Fruit fly (Drosophila melanogaster) whole organism, pupa: Measurements from ENCODE around the gene Afg3l2.
A peak's percentile ranks its signal among the peaks of the same experiment; 100 is the strongest.

Experiments used
- CG10348 ChIP-seq: fragments of 200-800 bp; sonication (Bioruptor generic); IDR thresholded peaks from 2 replicates; pipeline ENCODE4 v1.3.6; 2022; ENCODE audit warnings: missing biosample characterization, missing genetic modification characterization
- CG12605 ChIP-seq: fragments of 200-800 bp; sonication (Bioruptor generic); IDR thresholded peaks from 2 replicates; pipeline ENCODE4 v1.3.6; 2022; ENCODE audit warnings: missing biosample characterization, missing genetic modification characterization
- CG13204 ChIP-seq: fragments of 200-800 bp; sonication (Bioruptor generic); optimal IDR thresholded peaks from 2 replicates; lab custom pipeline; 2018; ENCODE audit warnings: missing biosample characterization, mild to moderate bottlenecking, missing genetic modification characterization, moderate library complexity
- CG14655 ChIP-seq: fragments of 200-800 bp; sonication (Bioruptor generic); optimal IDR thresholded peaks from 3 replicates; lab custom pipeline; 2017; ENCODE audit warnings: mild to moderate bottlenecking, missing biosample characterization, missing genetic modification reagents, missing genetic modification characterization
- CG15710 ChIP-seq: fragments of 200-800 bp; sonication (Bioruptor generic); optimal IDR thresholded peaks from 2 replicates; lab custom pipeline; 2018; ENCODE audit warnings: missing biosample characterization, mild to moderate bottlenecking, missing genetic modification characterization, moderate library complexity
- CG17806 ChIP-seq: fragments of 200-800 bp; sonication (Bioruptor generic); optimal IDR thresholded peaks from 2 replicates; lab custom pipeline; 2018; ENCODE audit warnings: missing biosample characterization, mild to moderate bottlenecking, missing genetic modification characterization, moderate library complexity
- CG32121 ChIP-seq: fragments of 200-800 bp; sonication (Bioruptor generic); IDR thresholded peaks from 2 replicates; pipeline ENCODE4 v1.3.6; 2022; ENCODE audit warnings: missing biosample characterization, missing genetic modification characterization
- CG34367 ChIP-seq: fragments of 200-800 bp; sonication (Bioruptor generic); optimal IDR thresholded peaks from 2 replicates; lab custom pipeline; 2018; ENCODE audit warnings: missing biosample characterization, mild to moderate bottlenecking, missing genetic modification characterization
- CG4496 ChIP-seq: fragments of 200-800 bp; sonication (Bioruptor generic); IDR thresholded peaks from 3 replicates; pipeline ENCODE4 v1.3.6; 2022; ENCODE audit warnings: missing biosample characterization, missing genetic modification characterization
- CG8159 ChIP-seq: fragments of 200-800 bp; sonication (Bioruptor generic); optimal IDR thresholded peaks from 3 replicates; lab custom pipeline; 2018; ENCODE audit warnings: missing biosample characterization, mild to moderate bottlenecking, missing genetic modification characterization, moderate library complexity
- CG8301 ChIP-seq: fragments of 200-800 bp; sonication (Bioruptor generic); optimal IDR thresholded peaks from 2 replicates; lab custom pipeline; 2018; ENCODE audit warnings: missing biosample characterization, mild to moderate bottlenecking, missing genetic modification characterization
- CG9948 ChIP-seq: fragments of 200-800 bp; sonication (Bioruptor generic); optimal IDR thresholded peaks from 2 replicates; lab custom pipeline; 2018; ENCODE audit warnings: missing biosample characterization, mild to moderate bottlenecking, missing genetic modification characterization, moderate library complexity
- D1 ChIP-seq: fragments of 200-800 bp; sonication (Bioruptor generic); optimal IDR thresholded peaks from 2 replicates; lab custom pipeline; 2018; ENCODE audit warnings: missing biosample characterization, mild to moderate bottlenecking, missing genetic modification characterization, moderate library complexity
- EcR ChIP-seq: fragments of 200-800 bp; sonication (Bioruptor generic); optimal IDR thresholded peaks from 3 replicates; lab custom pipeline; 2019; ENCODE audit warnings: missing biosample characterization, missing genetic modification characterization, mild to moderate bottlenecking, moderate library complexity, missing genetic modification reagents
- Ets98B ChIP-seq: fragments of 200-800 bp; sonication (Bioruptor generic); IDR thresholded peaks from 2 replicates; pipeline ENCODE4 v1.3.6; 2022; ENCODE audit warnings: missing biosample characterization, missing genetic modification characterization
- Pif1A ChIP-seq: fragments of 200-800 bp; sonication (Bioruptor generic); optimal IDR thresholded peaks from 3 replicates; lab custom pipeline; 2016; ENCODE audit warnings: missing biosample characterization, missing genetic modification characterization
- Pif1B ChIP-seq: fragments of 200-800 bp; sonication (Bioruptor generic); optimal IDR thresholded peaks from 3 replicates; lab custom pipeline; 2016; ENCODE audit warnings: missing biosample characterization, missing genetic modification characterization
- Snoo ChIP-seq: fragments of 200-800 bp; sonication (Bioruptor generic); optimal IDR thresholded peaks from 3 replicates; lab custom pipeline; 2017; ENCODE audit warnings: missing biosample characterization, mild to moderate bottlenecking, missing genetic modification characterization, inconsistent platforms
- fd96Ca ChIP-seq: fragments of 200-800 bp; sonication (Bioruptor generic); IDR thresholded peaks from 3 replicates; pipeline ENCODE4 v1.3.6; 2022; ENCODE audit warnings: missing biosample characterization, missing genetic modification characterization
- gl ChIP-seq: fragments of 200-800 bp; sonication (Bioruptor generic); optimal IDR thresholded peaks from 2 replicates; lab custom pipeline; 2018; ENCODE audit warnings: missing biosample characterization, mild to moderate bottlenecking, missing genetic modification characterization
- rn ChIP-seq: fragments of 200-800 bp; sonication (Bioruptor generic); IDR thresholded peaks from 2 replicates; pipeline ENCODE4 v1.3.6; 2022; ENCODE audit warnings: missing biosample characterization, missing genetic modification characterization

Gene Afg3l2

dm6 chr3L:17242078-17242613 is at the start of gene Afg3l2:
Afg3l2 (minus strand) TSS chr3L:17242128.
- TF ChIP-seq EcR (GFP tag; lab: Kevin White, UChicago) (no peak), fd96Ca (GFP tag; lab: Robert Waterston, UW) (peak; percentile 72), Pif1B (peak; percentile 55), Ets98B (GFP tag; lab: Robert Waterston, UW) (peak; percentile 78), CG8159 (tag; lab: Kevin White, UChicago) (peak; percentile 79), CG12605 (peak; percentile 33; the same call in 1 of the 2 replicates), Pif1A (peak; percentile 65), CG4496 (peak; percentile 85), Snoo (tag; lab: Kevin White, UChicago) (no peak), CG13204 (GFP tag; lab: Kevin White, UChicago) (no peak), CG9948 (tag; lab: Kevin White, UChicago) (peak; percentile 47), CG10348 (GFP tag; lab: Robert Waterston, UW) (no peak), rn (GFP tag; lab: Robert Waterston, UW) (peak; percentile 33; the same call in 1 of the 2 replicates), CG14655 (GFP tag; lab: Kevin White, UChicago) (peak; percentile 66), CG15710 (tag; lab: Kevin White, UChicago) (peak; percentile 47), CG32121 (no peak), gl (tag; lab: Kevin White, UChicago) (no peak), D1 (peak; percentile 35), CG17806 (no peak), CG34367 (tag; lab: Kevin White, UChicago) (no peak), CG8301 (tag; lab: Kevin White, UChicago) (peak; percentile 77)

- no peak for TF ChIP-seq CG14655 (GFP tag; lab: Kevin White, UChicago)
- TF ChIP-seq Ets98B (GFP tag; lab: Robert Waterston, UW) = no peak
- no peak for TF ChIP-seq gl (tag; lab: Kevin White, UChicago)
- no peak for TF ChIP-seq EcR (GFP tag; lab: Kevin White, UChicago)
- no peak for TF ChIP-seq Pif1A
- TF ChIP-seq CG10348 (GFP tag; lab: Robert Waterston, UW) = no peak
- TF ChIP-seq fd96Ca (GFP tag; lab: Robert Waterston, UW) = no peak
- TF ChIP-seq CG9948 (tag; lab: Kevin White, UChicago) = no peak
- no peak for TF ChIP-seq D1
- TF ChIP-seq CG13204 (GFP tag; lab: Kevin White, UChicago) = no peak
- no peak for TF ChIP-seq CG12605
- no peak for TF ChIP-seq CG34367 (tag; lab: Kevin White, UChicago)
- no peak for TF ChIP-seq CG8159 (tag; lab: Kevin White, UChicago)
- no peak for TF ChIP-seq rn (GFP tag; lab: Robert Waterston, UW)
- TF ChIP-seq CG17806 = no peak
- no peak for TF ChIP-seq CG32121
- no peak for TF ChIP-seq Snoo (tag; lab: Kevin White, UChicago)
- no peak for TF ChIP-seq CG15710 (tag; lab: Kevin White, UChicago)
- TF ChIP-seq CG8301 (tag; lab: Kevin White, UChicago) = no peak
These were observed 27.5 kb upstream of the Afg3l2 start for dm6 chr3L:17269463-17269862.

dm6 chr3L:17264116-17264515 is 22.2 kb upstream of the Afg3l2 start, which contains the start of gene CG13723:
CG13723 (plus strand) TSS chr3L:17264416.
- no peak for TF ChIP-seq CG13204 (GFP tag; lab: Kevin White, UChicago)
- TF ChIP-seq CG15710 (tag; lab: Kevin White, UChicago) = no peak
- TF ChIP-seq CG12605 = no peak
- no peak for TF ChIP-seq rn (GFP tag; lab: Robert Waterston, UW)
- no peak for TF ChIP-seq CG4496

dm6 chr3L:17257199-17257598 is 15.3 kb upstream of the Afg3l2 start:
- TF ChIP-seq CG14655 (GFP tag; lab: Kevin White, UChicago) (peak; percentile 11), CG15710 (tag; lab: Kevin White, UChicago) (peak; percentile 43), Snoo (tag; lab: Kevin White, UChicago) (no peak), CG10348 (GFP tag; lab: Robert Waterston, UW) (no peak), D1 (no peak), Pif1B (no peak), CG8301 (tag; lab: Kevin White, UChicago) (peak; percentile 1), gl (tag; lab: Kevin White, UChicago) (no peak), CG8159 (tag; lab: Kevin White, UChicago) (peak; percentile 55), Pif1A (peak; percentile 0), CG17806 (no peak), CG13204 (GFP tag; lab: Kevin White, UChicago) (no peak), CG12605 (no peak), CG9948 (tag; lab: Kevin White, UChicago) (peak; percentile 26), EcR (GFP tag; lab: Kevin White, UChicago) (no peak)

dm6 chr3L:17253887-17254581 is 12.1 kb upstream of the Afg3l2 start, which contains the start of gene CG6497:
CG6497 (minus strand) TSS chr3L:17253937.
- TF ChIP-seq CG15710 (tag; lab: Kevin White, UChicago) (no peak), Pif1B (no peak), fd96Ca (GFP tag; lab: Robert Waterston, UW) (no peak), CG9948 (tag; lab: Kevin White, UChicago) (no peak), D1 (no peak), CG13204 (GFP tag; lab: Kevin White, UChicago) (no peak), CG10348 (GFP tag; lab: Robert Waterston, UW) (no peak), Snoo (tag; lab: Kevin White, UChicago) (no peak), Ets98B (GFP tag; lab: Robert Waterston, UW) (no peak), CG8301 (tag; lab: Kevin White, UChicago) (no peak), gl (tag; lab: Kevin White, UChicago) (no peak), CG8159 (tag; lab: Kevin White, UChicago) (no peak), CG17806 (no peak), CG4496 (no peak)
